Worm (Caenorhabditis elegans): Measurements from ENCODE around the gene sre-36.

sre-36 gene

DNA sequence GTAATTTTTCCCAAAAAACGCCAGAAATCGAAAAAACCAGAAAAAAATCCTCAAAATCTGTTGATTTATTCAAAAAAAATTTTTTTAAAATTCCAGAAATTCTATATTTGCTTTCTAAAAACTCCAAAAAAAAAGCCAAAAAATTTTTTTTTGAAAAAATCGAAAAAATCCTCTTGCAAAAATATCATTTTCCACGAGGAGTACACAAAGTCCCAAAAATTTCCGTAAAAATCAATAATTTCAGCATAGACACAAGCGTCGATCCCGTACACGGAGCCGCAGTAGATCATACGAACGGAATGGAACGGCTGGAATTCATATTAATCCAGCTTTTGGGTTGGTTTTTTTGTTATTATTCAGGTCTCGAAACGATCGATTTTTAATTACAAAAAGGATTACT, 31.3 kb upstream of the sre-36 start:
- TF ChIP-seq F23B12.7 (tag; optimal IDR thresholded peaks at IDR 0.05; ENCODE audit: insufficient read depth): no peak
- TF ChIP-seq B0261.1 (tag; optimal IDR thresholded peaks at IDR 0.05): no peak
- no peak for TF ChIP-seq fkh-3 (tag; optimal IDR thresholded peaks at IDR 0.05)
- TF ChIP-seq lin-26 (GFP tag; IDR thresholded peaks at IDR 0.05): no peak
- TF ChIP-seq sptf-2 (GFP tag; optimal IDR thresholded peaks at IDR 0.05): no peak
- no peak for TF ChIP-seq ccch-3 (GFP tag; optimal IDR thresholded peaks at IDR 0.05)
- no peak for TF ChIP-seq hsf-1 (GFP tag; IDR thresholded peaks at IDR 0.05)
- TF ChIP-seq hrde-1 (tag; optimal IDR thresholded peaks at IDR 0.05; ENCODE audit: borderline replicate concordance): no peak
- no peak for TF ChIP-seq ama-1 (optimal IDR thresholded peaks at IDR 0.05)
- no peak for TF ChIP-seq ama-1 (GFP tag; optimal IDR thresholded peaks at IDR 0.05)
- no peak for TF ChIP-seq Y95B8A.8 (GFP tag; IDR thresholded peaks at IDR 0.05)
- no peak for TF ChIP-seq rec-8 (tag; optimal IDR thresholded peaks at IDR 0.05)
- TF ChIP-seq dox-1 (GFP tag; IDR thresholded peaks at IDR 0.05): no peak
- no peak for TF ChIP-seq chd-7 (tag; optimal IDR thresholded peaks at IDR 0.05)
- TF ChIP-seq ceh-40 (GFP tag; IDR thresholded peaks at IDR 0.05): no peak
- TF ChIP-seq lin-35 (GFP tag; optimal IDR thresholded peaks at IDR 0.05): no peak

DNA sequence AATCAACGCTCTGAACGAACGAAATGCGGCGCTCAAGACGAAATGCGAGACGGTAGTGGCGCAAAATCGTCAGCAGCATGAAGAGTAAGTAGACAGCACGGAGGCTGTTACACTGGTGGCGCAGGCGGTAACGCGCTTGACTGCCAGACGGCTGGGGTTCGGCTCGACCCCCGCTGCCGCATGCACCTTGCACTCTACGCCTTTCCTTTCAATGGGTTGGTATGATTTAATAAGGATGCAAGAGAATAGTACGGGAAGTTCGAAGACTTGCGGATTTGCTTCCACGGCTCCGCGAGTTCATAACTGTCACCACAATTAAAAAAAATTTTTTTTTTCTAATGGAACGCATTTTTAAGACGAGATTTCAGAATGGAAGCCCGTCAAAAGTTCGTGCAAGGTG, 29.4 kb upstream of the sre-36 start:
- TF ChIP-seq rpc-1 (optimal IDR thresholded peaks at IDR 0.05) (peak; percentile 92), rpc-1 (tag; optimal IDR thresholded peaks at IDR 0.05) (peak; percentile 88), pbrm-1 (GFP tag; IDR thresholded peaks at IDR 0.05) (peak; percentile 89), F57C9.4 (tag; optimal IDR thresholded peaks at IDR 0.05) (peak; percentile 61), lin-40 (tag; optimal IDR thresholded peaks at IDR 0.05) (peak; percentile 72), Y53G8AR.9 (GFP tag; conservative IDR thresholded peaks at IDR 0.05) (peak; percentile 83), C06A6.2 (GFP tag; conservative IDR thresholded peaks at IDR 0.05) (peak; percentile 59; the same call in 1 of the 2 replicates), bed-1 (GFP tag; IDR thresholded peaks at IDR 0.05) (0 out of 2 replicates have a peak, but pooled peaks have one; percentile 54), repo-1 (tag; optimal IDR thresholded peaks at IDR 0.05) (peak; percentile 89), aptf-2 (GFP tag; conservative IDR thresholded peaks at IDR 0.05) (no peak), lsy-27 (tag; optimal IDR thresholded peaks at IDR 0.05; ENCODE audit: borderline replicate concordance, insufficient read depth) (peak; percentile 59), ztf-6 (GFP tag; IDR thresholded peaks at IDR 0.05) (peak; percentile 49; the same call in 1 of the 2 replicates), ztf-3 (GFP tag; optimal IDR thresholded peaks at IDR 0.05) (peak; percentile 23), F22D6.2 (tag; optimal IDR thresholded peaks at IDR 0.05) (peak; percentile 27), ceh-91 (GFP tag; IDR thresholded peaks at IDR 0.05) (0 out of 2 replicates have a peak, but pooled peaks have one; percentile 52), atf-7 (tag; optimal IDR thresholded peaks at IDR 0.05) (peak; percentile 68), K11D2.4 (GFP tag; IDR thresholded peaks at IDR 0.05) (peak; percentile 73), snpc-1.1 (tag; optimal IDR thresholded peaks at IDR 0.05; ENCODE audit: insufficient read depth) (peak; percentile 50), xnd-1 (tag; optimal IDR thresholded peaks at IDR 0.05) (no peak), somi-1 (GFP tag; optimal IDR thresholded peaks at IDR 0.05) (peak; percentile 45), aptf-3 (GFP tag; IDR thresholded peaks at IDR 0.05) (0 out of 2 replicates have a peak, but pooled peaks have one; percentile 35), dpff-1 (tag; optimal IDR thresholded peaks at IDR 0.05) (peak; percentile 77), hlh-12 (tag; optimal IDR thresholded peaks at IDR 0.05) (no peak), lag-1 (GFP tag; IDR thresholded peaks at IDR 0.05) (no peak), athp-1 (tag; optimal IDR thresholded peaks at IDR 0.05) (peak; percentile 89), dpl-1 (GFP tag; optimal IDR thresholded peaks at IDR 0.05) (no peak), lir-1 (GFP tag; conservative IDR thresholded peaks at IDR 0.05) (no peak), B0035.1 (tag; optimal IDR thresholded peaks at IDR 0.05) (peak; percentile 69), attf-6 (GFP tag; IDR thresholded peaks at IDR 0.05) (peak; percentile 88), hrde-1 (tag; optimal IDR thresholded peaks at IDR 0.05; ENCODE audit: borderline replicate concordance) (peak; percentile 89), Y56A3A.18 (GFP tag; IDR thresholded peaks at IDR 0.05) (peak; percentile 92), fkh-3 (tag; optimal IDR thresholded peaks at IDR 0.05) (peak; percentile 88), ceh-40 (GFP tag; IDR thresholded peaks at IDR 0.05) (no peak), nhr-90 (tag; optimal IDR thresholded peaks at IDR 0.05) (peak; percentile 95), sptf-2 (GFP tag; optimal IDR thresholded peaks at IDR 0.05) (peak; percentile 70), him-1 (tag; optimal IDR thresholded peaks at IDR 0.05) (peak; percentile 85)

Data from whole organism, young adult.